Fruit fly (Drosophila melanogaster) whole organism, embryonic: ENCODE results near the gene mRRF1.

Source experiments
- Asciz ChIP-seq: fragments of 200-800 bp; sonication (Bioruptor generic); optimal IDR thresholded peaks from 2 replicates; lab custom pipeline; 2017; ENCODE audit warnings: missing biosample characterization, mild to moderate bottlenecking, missing genetic modification characterization, missing genetic modification reagents
- B-H1 ChIP-seq: fragments of 200-800 bp; sonication (Bioruptor generic); IDR thresholded peaks from 3 replicates; pipeline ENCODE4 v1.3.6; 2022; ENCODE audit warnings: missing biosample characterization, missing genetic modification characterization
- C15 ChIP-seq: fragments of 200-800 bp; sonication (Bioruptor generic); IDR thresholded peaks from 3 replicates; pipeline ENCODE4 v1.3.6; 2022; ENCODE audit warnings: missing biosample characterization, missing genetic modification characterization
- CG10147 ChIP-seq: fragments of 200-800 bp; sonication (Bioruptor generic); optimal IDR thresholded peaks from 2 replicates; lab custom pipeline; 2019; ENCODE audit warnings: missing biosample characterization, mild to moderate bottlenecking, missing genetic modification characterization, moderate library complexity
- CG11504 ChIP-seq: fragments of 200-800 bp; sonication (Bioruptor generic); optimal IDR thresholded peaks from 3 replicates; lab custom pipeline; 2019; ENCODE audit warnings: missing biosample characterization, mild to moderate bottlenecking, missing genetic modification characterization, moderate library complexity
- CG1233 ChIP-seq: fragments of 200-800 bp; sonication (Bioruptor generic); optimal IDR thresholded peaks from 4 replicates; lab custom pipeline; 2018; ENCODE audit warnings: missing biosample characterization, mild to moderate bottlenecking, missing genetic modification characterization
- CG13775 ChIP-seq: fragments of 200-800 bp; sonication (Bioruptor generic); optimal IDR thresholded peaks from 3 replicates; lab custom pipeline; 2017; ENCODE audit warnings: missing biosample characterization, mild to moderate bottlenecking, missing genetic modification characterization
- CG15011 ChIP-seq: fragments of 200-800 bp; sonication (Bioruptor generic); optimal IDR thresholded peaks from 3 replicates; lab custom pipeline; 2018; ENCODE audit warnings: missing biosample characterization, mild to moderate bottlenecking, missing genetic modification characterization
- CG15073 ChIP-seq: fragments of 200-800 bp; sonication (Bioruptor generic); optimal IDR thresholded peaks from 2 replicates; lab custom pipeline; 2016; ENCODE audit warnings: missing biosample characterization, missing genetic modification characterization
- CG15514 ChIP-seq: fragments of 200-800 bp; sonication (Bioruptor generic); optimal IDR thresholded peaks from 3 replicates; lab custom pipeline; 2017; ENCODE audit warnings: missing biosample characterization, missing genetic modification characterization, mild to moderate bottlenecking, moderate library complexity, missing genetic modification reagents
- CG17186 ChIP-seq: fragments of 200-800 bp; sonication (Bioruptor generic); optimal IDR thresholded peaks from 3 replicates; lab custom pipeline; 2017; ENCODE audit warnings: missing biosample characterization, missing genetic modification reagents, missing genetic modification characterization
- CG17912 ChIP-seq: fragments of 200-800 bp; sonication (Bioruptor generic); optimal IDR thresholded peaks from 2 replicates; lab custom pipeline; 2018; ENCODE audit warnings: missing biosample characterization, mild to moderate bottlenecking, missing genetic modification characterization
- CG18476 ChIP-seq: fragments of 200-800 bp; sonication (Bioruptor generic); optimal IDR thresholded peaks from 2 replicates; lab custom pipeline; 2016; ENCODE audit warnings: missing biosample characterization, mild to moderate bottlenecking, missing genetic modification characterization
- CG2120 ChIP-seq: fragments of 200-800 bp; sonication (Bioruptor generic); optimal IDR thresholded peaks from 3 replicates; lab custom pipeline; 2016; ENCODE audit warnings: missing biosample characterization, missing genetic modification characterization
- CG3281 ChIP-seq: fragments of 200-800 bp; sonication (Bioruptor generic); optimal IDR thresholded peaks from 3 replicates; lab custom pipeline; 2017; ENCODE audit warnings: missing biosample characterization, mild to moderate bottlenecking, missing genetic modification characterization
- CG6254 ChIP-seq: fragments of 200-800 bp; sonication (Bioruptor generic); optimal IDR thresholded peaks from 3 replicates; lab custom pipeline; 2017; ENCODE audit warnings: mild to moderate bottlenecking, missing biosample characterization, missing genetic modification reagents, missing genetic modification characterization
- CG8089 ChIP-seq: fragments of 200-800 bp; sonication (Bioruptor generic); optimal IDR thresholded peaks from 3 replicates; lab custom pipeline; 2016; ENCODE audit warnings: missing biosample characterization, missing genetic modification characterization
- CG8924 ChIP-seq: fragments of 200-800 bp; optimal IDR thresholded peaks from 3 replicates; lab custom pipeline; 2019; ENCODE audit warnings: missing biosample characterization, mild to moderate bottlenecking, missing genetic modification characterization, moderate library complexity
- CHES-1-like ChIP-seq: fragments of 200-800 bp; sonication (Bioruptor generic); optimal IDR thresholded peaks from 2 replicates; lab custom pipeline; 2016; ENCODE audit warnings: missing biosample characterization, missing genetic modification characterization
- Dek ChIP-seq: fragments of 200-800 bp; sonication (Bioruptor generic); optimal IDR thresholded peaks from 3 replicates; lab custom pipeline; 2019; ENCODE audit warnings: missing biosample characterization, mild to moderate bottlenecking, missing genetic modification characterization, moderate library complexity
- Dll ChIP-seq: fragments of 200-800 bp; sonication (Bioruptor generic); IDR thresholded peaks from 4 replicates; pipeline ENCODE4 v1.3.6; 2022; ENCODE audit warnings: missing biosample characterization, missing genetic modification characterization; ENCODE audit not compliant: partially characterized antibody
- E2f2 ChIP-seq: fragments of 200-800 bp; sonication (Bioruptor generic); IDR thresholded peaks from 2 replicates; pipeline ENCODE4 v1.3.6; 2022; ENCODE audit warnings: missing biosample characterization, missing genetic modification characterization
- Elba2 ChIP-seq: fragments of 200-800 bp; sonication (Bioruptor generic); optimal IDR thresholded peaks from 3 replicates; lab custom pipeline; 2016; ENCODE audit warnings: missing biosample characterization, missing genetic modification characterization
- Fer2 ChIP-seq: fragments of 200-800 bp; sonication (Bioruptor generic); optimal IDR thresholded peaks from 2 replicates; lab custom pipeline; 2018; ENCODE audit warnings: missing biosample characterization, mild to moderate bottlenecking, missing genetic modification characterization, moderate library complexity
- HmgZ ChIP-seq: fragments of 200-800 bp; sonication (Bioruptor generic); optimal IDR thresholded peaks from 2 replicates; lab custom pipeline; 2018; ENCODE audit warnings: missing biosample characterization, mild to moderate bottlenecking, missing genetic modification characterization
- Lhr ChIP-seq: fragments of 200-800 bp; sonication (Bioruptor generic); optimal IDR thresholded peaks from 3 replicates; lab custom pipeline; 2017; ENCODE audit warnings: mild to moderate bottlenecking, missing biosample characterization, missing genetic modification reagents, missing genetic modification characterization
- Myb ChIP-seq: fragments of 200-800 bp; sonication (Bioruptor generic); optimal IDR thresholded peaks from 2 replicates; lab custom pipeline; 2016; ENCODE audit warnings: missing biosample characterization, missing genetic modification characterization
- Trl ChIP-seq, 3 experiments: fragments of >200 bp in 2 of 3; fragments of 200-800 bp in 1 of 3; sonication (Bioruptor generic) in 1 of 3; optimal IDR thresholded peaks; 2 replicates in 1 of 3; 3 replicates in 2 of 3; lab custom pipeline; 2016 to 2017; ENCODE audit warnings: missing biosample characterization in 1 of 3, missing genetic modification characterization in 1 of 3
- Usf ChIP-seq: fragments of 200-800 bp; sonication (Bioruptor generic); optimal IDR thresholded peaks from 2 replicates; lab custom pipeline; 2017; ENCODE audit warnings: missing genotype, missing biosample characterization, missing genetic modification characterization
- bcd ChIP-seq: fragments of 200-800 bp; sonication (Bioruptor generic); optimal IDR thresholded peaks from 2 replicates; lab custom pipeline; 2017; ENCODE audit warnings: missing biosample characterization, mild to moderate bottlenecking, missing genetic modification characterization
- chinmo ChIP-seq: fragments of 200-800 bp; sonication (Bioruptor generic); IDR thresholded peaks from 4 replicates; pipeline ENCODE4 v1.3.6; 2022; ENCODE audit warnings: missing biosample characterization, missing genetic modification characterization; ENCODE audit not compliant: partially characterized antibody
- ems ChIP-seq: fragments of 200-800 bp; sonication (Bioruptor generic); optimal IDR thresholded peaks from 3 replicates; lab custom pipeline; 2016; ENCODE audit warnings: missing biosample characterization, missing genetic modification characterization
- ftz-f1 ChIP-seq: fragments of 200-800 bp; sonication (Bioruptor generic); optimal IDR thresholded peaks from 2 replicates; lab custom pipeline; 2016; ENCODE audit warnings: missing biosample characterization, missing genetic modification characterization
- gfzf ChIP-seq: fragments of 200-800 bp; sonication (Bioruptor generic); optimal IDR thresholded peaks from 2 replicates; lab custom pipeline; 2016; ENCODE audit warnings: missing biosample characterization, mild to moderate bottlenecking, missing genetic modification characterization, moderate library complexity
- grn ChIP-seq: fragments of 200-800 bp; sonication (Bioruptor generic); optimal IDR thresholded peaks from 3 replicates; lab custom pipeline; 2017; ENCODE audit warnings: missing biosample characterization, missing genetic modification characterization
- insv ChIP-seq, 2 experiments: fragments of 200-800 bp; sonication (Bioruptor generic); optimal IDR thresholded peaks; 3 replicates each; lab custom pipeline; 2016 to 2018; ENCODE audit warnings: missing biosample characterization in 2 of 2, missing genetic modification characterization in 2 of 2
- jumu ChIP-seq: fragments of 200-800 bp; sonication (Bioruptor generic); optimal IDR thresholded peaks from 3 replicates; lab custom pipeline; 2016; ENCODE audit warnings: missing biosample characterization, missing genetic modification characterization
- klu ChIP-seq: fragments of 200-800 bp; sonication (Bioruptor generic); IDR thresholded peaks from 2 replicates; pipeline ENCODE4 v1.3.6; 2022; ENCODE audit warnings: missing biosample characterization, missing genetic modification characterization
- phol ChIP-seq: fragments of 200-800 bp; sonication (Bioruptor generic); optimal IDR thresholded peaks from 3 replicates; lab custom pipeline; 2018; ENCODE audit warnings: missing biosample characterization, mild to moderate bottlenecking, missing genetic modification characterization, moderate library complexity
- schlank ChIP-seq: fragments of 200-800 bp; sonication (Bioruptor generic); optimal IDR thresholded peaks from 2 replicates; lab custom pipeline; 2018; ENCODE audit warnings: missing biosample characterization, mild to moderate bottlenecking, missing genetic modification characterization
- sens ChIP-seq: fragments of 200-800 bp; sonication (Bioruptor generic); peaks from one replicate; lab custom pipeline; 2016; ENCODE audit warnings: missing biosample characterization, missing genetic modification characterization
- sob ChIP-seq: fragments of 200-800 bp; sonication (Bioruptor generic); IDR thresholded peaks from 2 replicates; pipeline ENCODE4 v1.3.6; 2022; ENCODE audit warnings: missing biosample characterization, missing genetic modification characterization
- stwl ChIP-seq: fragments of 200-800 bp; sonication (Bioruptor generic); optimal IDR thresholded peaks from 3 replicates; lab custom pipeline; 2018; ENCODE audit warnings: missing biosample characterization, mild to moderate bottlenecking, missing genetic modification characterization, moderate library complexity
- tll ChIP-seq, 2 experiments: fragments of 200-800 bp in 1 of 2; fragments of >200 bp in 1 of 2; sonication (Bioruptor generic) in 1 of 2; optimal IDR thresholded peaks; 2 replicates each; lab custom pipeline; 2017 to 2019; ENCODE audit warnings: missing biosample characterization in 2 of 2, missing genetic modification characterization in 2 of 2, mild to moderate bottlenecking in 1 of 2, moderate library complexity in 1 of 2
- trem ChIP-seq: fragments of 200-800 bp; optimal IDR thresholded peaks from 3 replicates; lab custom pipeline; 2019; ENCODE audit warnings: missing biosample characterization, mild to moderate bottlenecking, missing genetic modification characterization, moderate library complexity
- unc-4 ChIP-seq: fragments of 200-800 bp; sonication (Bioruptor generic); IDR thresholded peaks from 2 replicates; pipeline ENCODE4 v1.3.6; 2022; ENCODE audit warnings: missing biosample characterization, missing genetic modification characterization; ENCODE audit not compliant: partially characterized antibody
- vnd ChIP-seq: fragments of 200-800 bp; sonication (Bioruptor generic); IDR thresholded peaks from 3 replicates; pipeline ENCODE4 v1.3.6; 2022; ENCODE audit warnings: missing biosample characterization, missing genetic modification characterization; ENCODE audit not compliant: partially characterized antibody
- zen ChIP-seq: fragments of 200-800 bp; sonication (Bioruptor generic); optimal IDR thresholded peaks from 3 replicates; lab custom pipeline; 2018; ENCODE audit warnings: missing biosample characterization, mild to moderate bottlenecking, missing genetic modification characterization, moderate library complexity

The mRRF1 gene

DNA sequence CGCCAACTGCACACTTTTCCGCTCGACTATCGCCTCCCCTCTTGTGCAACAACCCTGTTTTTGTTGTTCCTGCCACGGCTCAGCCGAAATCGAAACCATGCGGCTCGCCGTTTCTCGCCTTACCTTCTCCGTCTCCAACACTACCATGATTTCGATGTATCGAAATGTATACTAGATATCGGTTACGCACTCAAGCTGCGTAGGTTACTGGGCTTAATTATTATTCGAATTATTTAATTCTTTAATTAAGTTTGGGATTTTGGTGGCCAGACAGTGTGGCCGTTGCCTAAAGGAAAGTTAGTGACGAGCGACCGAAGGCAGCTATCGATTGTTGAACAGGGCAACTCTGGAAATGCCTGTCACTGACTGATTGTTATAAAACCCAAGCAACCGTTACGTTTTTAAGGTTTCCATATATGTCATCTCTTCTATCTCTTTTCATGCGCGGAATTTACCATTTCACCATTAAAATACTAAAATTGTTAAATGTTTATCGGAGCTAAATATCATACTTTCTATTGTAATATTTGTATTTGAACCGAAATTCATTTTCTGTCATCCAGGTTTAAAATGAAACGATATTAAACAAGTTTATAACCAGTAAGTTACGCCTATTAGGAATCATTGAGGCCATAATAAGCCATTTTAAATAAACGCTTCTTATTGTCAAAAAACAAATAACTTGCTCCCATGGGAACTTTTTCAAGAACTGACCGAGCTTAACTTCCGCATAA lies 38.2 kb downstream of the mRRF1 start, which contains the start of gene eIF4E1 (continued):
- TF ChIP-seq stwl (tag; lab: Kevin White, UChicago) = peak; percentile 93
- TF ChIP-seq CG1233 (GFP tag; lab: Kevin White, UChicago) = peak; percentile 1
- peak; percentile 74; the same call in 2 of the 3 replicates for TF ChIP-seq vnd
- TF ChIP-seq phol = peak; percentile 62
- TF ChIP-seq ftz-f1 (GFP tag; lab: Kevin White, UChicago) = peak; percentile 40
- no peak for TF ChIP-seq CG8924
- no peak for TF ChIP-seq CG15011 (GFP tag; lab: Kevin White, UChicago)
- peak; percentile 74 for TF ChIP-seq unc-4
- TF ChIP-seq Lhr (GFP tag; lab: Kevin White, UChicago) = peak; percentile 79
- no peak for TF ChIP-seq CG11504 (tag; lab: Kevin White, UChicago)
- TF ChIP-seq Asciz (GFP tag; lab: Kevin White, UChicago) = no peak
- TF ChIP-seq Trl (optimal IDR thresholded peaks at IDR 0.05; lab: Kevin White, UChicago) = peak in 1 of 2 experiments; percentile 74
- TF ChIP-seq Trl (GFP tag; optimal IDR thresholded peaks at IDR 0.05; lab: Kevin White, UChicago) = no peak
- TF ChIP-seq sens (GFP tag; lab: Kevin White, UChicago) = peak; percentile 78
- TF ChIP-seq jumu (GFP tag; lab: Kevin White, UChicago) = peak; percentile 3
- TF ChIP-seq zen (tag; lab: Kevin White, UChicago) = peak; percentile 30
- 0 out of 4 replicates have a peak, but pooled peaks have one; percentile 19 for TF ChIP-seq chinmo (GFP tag; lab: Robert Waterston, UW)
- TF ChIP-seq Usf (GFP tag; lab: Kevin White, UChicago) = no peak
- TF ChIP-seq trem (tag; lab: Kevin White, UChicago) = peak; percentile 57
- no peak for TF ChIP-seq C15 (GFP tag; lab: Robert Waterston, UW)
- TF ChIP-seq B-H1 = no peak
- TF ChIP-seq bcd = peak; percentile 8
- TF ChIP-seq CG15073 (GFP tag; lab: Kevin White, UChicago) = no peak
- TF ChIP-seq gfzf = peak; percentile 75
- TF ChIP-seq klu = 0 out of 2 replicates have a peak, but pooled peaks have one; percentile 14
- TF ChIP-seq CG3281 (GFP tag; lab: Kevin White, UChicago) = peak; percentile 87
- peak; percentile 13 for TF ChIP-seq CG2120 (GFP tag; lab: Kevin White, UChicago)
- peak; percentile 52 for TF ChIP-seq CG17186 (GFP tag; lab: Kevin White, UChicago)
- TF ChIP-seq Dek = peak; percentile 1
- no peak for TF ChIP-seq insv (GFP tag; optimal IDR thresholded peaks at IDR 0.05; lab: Kevin White, UChicago)
- no peak for TF ChIP-seq CG18476 (GFP tag; lab: Kevin White, UChicago)
- peak; percentile 50 for TF ChIP-seq E2f2 (GFP tag; lab: Robert Waterston, UW)
- peak; percentile 100 for TF ChIP-seq Myb
- peak; percentile 8 for TF ChIP-seq CG13775 (GFP tag; lab: Kevin White, UChicago)
- TF ChIP-seq Fer2 (tag; lab: Kevin White, UChicago) = no peak
- TF ChIP-seq CG6254 (GFP tag; lab: Kevin White, UChicago) = no peak
- peak; percentile 68 for TF ChIP-seq CG15514 (GFP tag; lab: Kevin White, UChicago)
- TF ChIP-seq CG17912 (GFP tag; lab: Kevin White, UChicago) = peak; percentile 29
- peak; percentile 37 for TF ChIP-seq ems (GFP tag; lab: Kevin White, UChicago)
- TF ChIP-seq tll (GFP tag; optimal IDR thresholded peaks at IDR 0.05; lab: Kevin White, UChicago) = peak; percentile 20 to 54
- no peak for TF ChIP-seq CG8089 (GFP tag; lab: Kevin White, UChicago)
- peak; percentile 72 for TF ChIP-seq Dll (GFP tag; lab: Robert Waterston, UW)
- TF ChIP-seq grn (GFP tag; lab: Kevin White, UChicago) = peak; percentile 7
- peak; percentile 42 for TF ChIP-seq HmgZ (tag; lab: Kevin White, UChicago)
- peak; percentile 14 for TF ChIP-seq CG10147 (GFP tag; lab: Kevin White, UChicago)
- peak; percentile 41 for TF ChIP-seq sob (GFP tag; lab: Robert Waterston, UW)
- no peak for TF ChIP-seq schlank
- no peak for TF ChIP-seq CHES-1-like (GFP tag; lab: Kevin White, UChicago)
- TF ChIP-seq Elba2 (GFP tag; lab: Kevin White, UChicago) = peak; percentile 75
